Worm (Caenorhabditis elegans) whole organism, L4 larva: Measurements from ENCODE around the gene F28H7.7.

ENCODE experiments used
- T26A8.4 ChIP-seq: fragments of 200-800 bp; sonication (Bioruptor generic); IDR thresholded peaks from 2 replicates; pipeline ENCODE4 v1.3.6; 2022; ENCODE audit warnings: missing genetic modification characterization, missing compliant biosample characterization
- ceh-32 ChIP-seq: sonication (generic microtip); optimal IDR thresholded peaks from 2 replicates; lab custom pipeline; 2016; ENCODE audit warnings: mild to moderate bottlenecking, missing genetic modification characterization, missing compliant biosample characterization; ENCODE audit not compliant: poor library complexity
- egl-27 ChIP-seq: sonication (generic microtip); optimal IDR thresholded peaks from 3 replicates; lab custom pipeline; 2017; ENCODE audit warnings: missing biosample characterization, missing genetic modification reagents, missing genetic modification characterization
- hlh-30 ChIP-seq: sonication (generic microtip); optimal IDR thresholded peaks from 2 replicates; lab custom pipeline; 2017; ENCODE audit warnings: antibody characterized with exemption, mild to moderate bottlenecking, missing genetic modification characterization, missing compliant biosample characterization; ENCODE audit not compliant: insufficient read depth
- lin-39 ChIP-seq: fragments of 150-350 bp; optimal IDR thresholded peaks from 2 replicates; lab custom pipeline; 2014; ENCODE audit warnings: missing biosample characterization, missing genetic modification reagents, missing genetic modification characterization
- lir-3 ChIP-seq: sonication (generic microtip); optimal IDR thresholded peaks from 2 replicates; lab custom pipeline; 2016; ENCODE audit warnings: mild to moderate bottlenecking, missing genetic modification characterization, missing compliant biosample characterization
- nhr-111 ChIP-seq: fragments of 200-800 bp; sonication (Bioruptor generic); optimal IDR thresholded peaks from 2 replicates; lab custom pipeline; 2018; ENCODE audit warnings: mild to moderate bottlenecking, missing genetic modification characterization, missing compliant biosample characterization
- pha-4 ChIP-seq, 2 experiments: fragments of 150-350 bp in 1 of 2; fragments of 200-800 bp in 1 of 2; sonication (Bioruptor generic) in 1 of 2; IDR thresholded peaks in 1 of 2; optimal IDR thresholded peaks in 1 of 2; 2 replicates each; pipeline versions ENCODE4 v1.3.6 to Lab custom; 2014 to 2022; ENCODE audit warnings: missing genetic modification characterization in 2 of 2, missing genetic modification reagents in 2 of 2, missing biosample characterization in 1 of 2, missing compliant biosample characterization in 1 of 2
- sdz-12 ChIP-seq: fragments of 200-800 bp; sonication (Bioruptor generic); optimal IDR thresholded peaks from 2 replicates; lab custom pipeline; 2018; ENCODE audit warnings: mild to moderate bottlenecking, missing genetic modification characterization, missing compliant biosample characterization
- unc-62 ChIP-seq, 3 experiments: fragments of 150-350 bp in 1 of 3; sonication (generic microtip); optimal IDR thresholded peaks in 2 of 3; peaks in 1 of 3; 1 replicate in 1 of 3; 2 replicates in 2 of 3; lab custom pipeline; 2014 to 2017; ENCODE audit warnings: missing biosample characterization in 3 of 3, missing genetic modification characterization in 3 of 3, missing genetic modification reagents in 3 of 3, missing genotype in 1 of 3
- ztf-11 ChIP-seq: fragments of 150-350 bp; optimal IDR thresholded peaks from 2 replicates; lab custom pipeline; 2014; ENCODE audit warnings: missing biosample characterization, missing genetic modification characterization

DNA sequence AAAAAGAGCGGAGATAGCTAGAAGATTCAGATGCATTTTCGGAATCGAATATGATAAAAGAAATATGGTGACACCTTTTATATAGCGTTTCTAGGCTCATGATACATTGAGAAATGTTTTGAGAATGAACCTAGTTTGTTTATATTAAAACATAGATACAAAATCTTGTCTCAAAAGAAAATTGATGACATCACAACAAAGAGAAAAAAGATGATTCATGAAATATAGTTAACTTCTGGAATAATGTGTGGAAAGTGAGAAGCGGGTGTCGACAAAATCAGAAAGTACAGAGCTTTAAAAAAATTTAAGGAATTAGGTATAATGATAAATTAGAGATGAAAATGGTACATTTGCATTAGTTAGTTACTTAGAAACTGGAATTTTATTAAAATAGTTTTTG lies 38.8 kb upstream of the F28H7.7 start, which contains the start of gene D1054.10:
- TF ChIP-seq lin-39 (no peak), egl-27 (tag; lab: Kevin White, UChicago) (no peak), ztf-11 (tag; lab: Kevin White, UChicago) (no peak), T26A8.4 (GFP tag; lab: Robert Waterston, UW) (no peak), ceh-32 (tag; lab: Kevin White, UChicago) (no peak), unc-62 (GFP tag; optimal IDR thresholded peaks at IDR 0.05 in 1 of 2; lab: Kevin White, UChicago) (no peak), unc-62 (tag; optimal IDR thresholded peaks at IDR 0.05; lab: Kevin White, UChicago) (no peak), sdz-12 (GFP tag; lab: Kevin White, UChicago) (no peak), nhr-111 (GFP tag; lab: Kevin White, UChicago) (no peak), pha-4 (GFP tag; IDR thresholded peaks at IDR 0.05; lab: Robert Waterston, UW) (no peak), pha-4 (tag; optimal IDR thresholded peaks at IDR 0.05; lab: Kevin White, UChicago) (no peak), hlh-30 (no peak), lir-3 (tag; lab: Kevin White, UChicago) (no peak)
